Worm (Caenorhabditis elegans) whole organism, young adult: ENCODE results near the gene C16C10.1.

Source experiments
- Y79H2A.3 ChIP-seq: fragments of 200-800 bp; sonication (Bioruptor generic); conservative IDR thresholded peaks from 2 replicates; pipeline ENCODE4 v1.3.6; 2022; ENCODE audit warnings: missing genetic modification reagents, missing genetic modification characterization, missing compliant biosample characterization
- ama-1 ChIP-seq, 3 experiments: fragments of 150-350 bp in 1 of 3; sonication (generic microtip) in 2 of 3; optimal IDR thresholded peaks; 2 replicates each; lab custom pipeline; 2014 to 2018; ENCODE audit warnings: missing biosample characterization in 2 of 3, missing genetic modification characterization in 2 of 3, missing genetic modification reagents in 2 of 3
- fkh-3 ChIP-seq: sonication (generic microtip); optimal IDR thresholded peaks from 2 replicates; lab custom pipeline; 2016; ENCODE audit warnings: mild to moderate bottlenecking, missing genetic modification characterization, missing compliant biosample characterization
- hsf-1 ChIP-seq: fragments of 200-800 bp; sonication (Bioruptor generic); IDR thresholded peaks from 2 replicates; pipeline ENCODE4 v1.3.6; 2022; ENCODE audit warnings: missing genetic modification reagents, missing genetic modification characterization, missing compliant biosample characterization
- snpc-4 ChIP-seq, 5 experiments: fragments of 150-350 bp in 1 of 5; sonication (generic microtip) in 4 of 5; optimal IDR thresholded peaks; 2 replicates each; lab custom pipeline; 2014 to 2018; ENCODE audit warnings: missing genetic modification characterization in 5 of 5, missing biosample characterization in 3 of 5, antibody characterized with exemption in 2 of 5, mild to moderate bottlenecking in 2 of 5, missing compliant biosample characterization in 2 of 5, missing genotype in 2 of 5, moderate library complexity in 2 of 5, missing genetic modification reagents in 1 of 5

DNA sequence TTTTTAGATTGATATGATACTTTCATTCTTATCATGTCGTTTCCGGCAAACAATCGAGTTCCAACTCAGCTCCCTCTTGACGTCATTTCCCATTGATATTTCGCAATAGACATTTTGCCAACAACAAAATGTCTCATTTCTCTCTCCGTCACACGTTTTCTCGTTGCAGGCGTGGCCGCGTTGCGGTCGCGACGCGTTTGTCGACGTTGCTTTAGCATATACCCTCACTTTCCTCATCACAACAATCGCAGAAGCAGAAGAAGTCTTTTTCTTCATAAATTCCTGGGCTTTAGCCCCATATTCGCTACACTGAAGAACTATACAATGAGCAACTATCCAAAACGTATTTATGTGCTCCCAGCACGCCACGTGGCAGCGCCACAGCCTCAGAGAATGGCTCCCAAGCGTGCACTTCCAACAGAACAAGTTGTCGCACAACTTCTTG, 12.4 kb upstream of the C16C10.1 start, which contains the start of gene xbp-1:
- TF ChIP-seq Y79H2A.3 (GFP tag; lab: Robert Waterston, UW) (no peak), fkh-3 (no peak), hsf-1 (GFP tag; lab: Robert Waterston, UW) (no peak), snpc-4 (GFP tag; optimal IDR thresholded peaks at IDR 0.05; lab: Kevin White, UChicago) (no peak), snpc-4 (tag; optimal IDR thresholded peaks at IDR 0.05; lab: Kevin White, UChicago) (peak; percentile 52 to 71 (median 56)), ama-1 (optimal IDR thresholded peaks at IDR 0.05; lab: Kevin White, UChicago) (peak; percentile 75), ama-1 (GFP tag; optimal IDR thresholded peaks at IDR 0.05; lab: Kevin White, UChicago) (no peak)
